Worm (Caenorhabditis elegans) whole organism, early embryonic: Measurements from ENCODE around the gene T21B4.15.

Experiments used
- B0310.2 ChIP-seq: sonication (generic microtip); optimal IDR thresholded peaks from 2 replicates; lab custom pipeline; 2016; ENCODE audit warnings: mild to moderate bottlenecking, missing genetic modification characterization, missing compliant biosample characterization
- aly-1 ChIP-seq: sonication (generic microtip); optimal IDR thresholded peaks from 2 replicates; lab custom pipeline; 2016; ENCODE audit warnings: missing genetic modification characterization, missing compliant biosample characterization
- ama-1 ChIP-seq: fragments of 150-350 bp; optimal IDR thresholded peaks from 2 replicates; lab custom pipeline; 2014
- ceh-13 ChIP-seq: fragments of 200-800 bp; sonication (Bioruptor generic); optimal IDR thresholded peaks from 2 replicates; lab custom pipeline; 2018; ENCODE audit warnings: mild to moderate bottlenecking, missing genetic modification characterization, missing compliant biosample characterization
- ceh-36 ChIP-seq: sonication (generic microtip); optimal IDR thresholded peaks from 2 replicates; lab custom pipeline; 2016; ENCODE audit warnings: missing genetic modification characterization, inconsistent platforms, missing compliant biosample characterization
- flt-1 ChIP-seq: fragments of 200-800 bp; sonication (Bioruptor generic); IDR thresholded peaks from 2 replicates; pipeline ENCODE4 v1.3.6; 2022; ENCODE audit warnings: missing genetic modification characterization, missing compliant biosample characterization
- hnd-1 ChIP-seq: sonication (generic microtip); optimal IDR thresholded peaks from 2 replicates; lab custom pipeline; 2016; ENCODE audit warnings: missing genetic modification characterization, missing compliant biosample characterization
- pes-1 ChIP-seq: fragments of 200-800 bp; sonication (Bioruptor generic); IDR thresholded peaks from 2 replicates; pipeline ENCODE4 v1.3.6; 2022; ENCODE audit warnings: missing genetic modification reagents, missing genetic modification characterization, missing compliant biosample characterization
- sea-1 ChIP-seq: fragments of 200-800 bp; sonication (Bioruptor generic); conservative IDR thresholded peaks from 2 replicates; pipeline ENCODE4 v1.3.6; 2022; ENCODE audit warnings: missing genetic modification characterization, missing compliant biosample characterization
- tbx-37 ChIP-seq: fragments of 200-800 bp; sonication (Bioruptor generic); conservative IDR thresholded peaks from 2 replicates; pipeline ENCODE4 v1.3.6; 2022; ENCODE audit warnings: missing genetic modification reagents, missing genetic modification characterization, missing compliant biosample characterization
- tra-4 ChIP-seq: sonication (generic microtip); optimal IDR thresholded peaks from 2 replicates; lab custom pipeline; 2017; ENCODE audit warnings: missing genetic modification characterization, missing compliant biosample characterization

ce11 chrII:12494067-12494477 is 4.1 kb downstream of the T21B4.15 start:
- no peak for TF ChIP-seq sea-1 (GFP tag; lab: Robert Waterston, UW)
- TF ChIP-seq tbx-37: no peak
- TF ChIP-seq flt-1: no peak
- TF ChIP-seq ama-1 (lab: Kevin White, UChicago): no peak
- no peak for TF ChIP-seq aly-1 (tag; lab: Kevin White, UChicago)
- TF ChIP-seq hnd-1: no peak
- no peak for TF ChIP-seq tra-4
- no peak for TF ChIP-seq ceh-36
- no peak for TF ChIP-seq B0310.2 (tag; lab: Kevin White, UChicago)
- TF ChIP-seq ceh-13 (GFP tag; lab: Kevin White, UChicago): no peak
- no peak for TF ChIP-seq pes-1 (GFP tag; lab: Robert Waterston, UW)
